Worm (Caenorhabditis elegans) whole organism, L2 larva: ENCODE data around the gene F36H5.13.
"Not testable (repeated sequence)": the region's sequence is repeated elsewhere in the genome, so short reads cannot be mapped to it uniquely, and the experiment has no call there.

Experiments used
- C34F6.9 ChIP-seq: fragments of 150-350 bp; optimal IDR thresholded peaks from 2 replicates; lab custom pipeline; 2014; ENCODE audit warnings: missing biosample characterization, missing genetic modification characterization
- Y55F3AM.14 ChIP-seq: fragments of 200-800 bp; sonication (Bioruptor generic); optimal IDR thresholded peaks from 2 replicates; lab custom pipeline; 2018; ENCODE audit warnings: mild to moderate bottlenecking, missing genetic modification characterization, missing compliant biosample characterization
- ZK546.5 ChIP-seq: sonication (generic microtip); optimal IDR thresholded peaks from 2 replicates; lab custom pipeline; 2017; ENCODE audit warnings: missing biosample characterization, missing genetic modification characterization
- alr-1 ChIP-seq: fragments of 150-350 bp; optimal IDR thresholded peaks from 2 replicates; lab custom pipeline; 2014; ENCODE audit warnings: missing biosample characterization, missing genetic modification characterization
- aly-2 ChIP-seq: fragments of 150-350 bp; optimal IDR thresholded peaks from 2 replicates; lab custom pipeline; 2014; ENCODE audit warnings: missing biosample characterization, missing genetic modification characterization
- ama-1 ChIP-seq: fragments of 150-350 bp; optimal IDR thresholded peaks from 2 replicates; lab custom pipeline; 2018; ENCODE audit warnings: inconsistent platforms
- blmp-1 ChIP-seq: sonication (generic microtip); optimal IDR thresholded peaks from 2 replicates; lab custom pipeline; 2017; ENCODE audit warnings: missing genetic modification characterization, mild to moderate bottlenecking, missing compliant biosample characterization, antibody characterized with exemption, moderate library complexity; ENCODE audit not compliant: insufficient read depth
- ceh-16 ChIP-seq: fragments of 150-350 bp; optimal IDR thresholded peaks from 2 replicates; lab custom pipeline; 2014; ENCODE audit warnings: missing biosample characterization, missing genetic modification characterization
- ceh-82 ChIP-seq: fragments of 150-350 bp; optimal IDR thresholded peaks from 2 replicates; lab custom pipeline; 2014; ENCODE audit warnings: missing biosample characterization, missing genetic modification characterization
- crh-2 ChIP-seq: sonication (generic microtip); optimal IDR thresholded peaks from 2 replicates; lab custom pipeline; 2017; ENCODE audit warnings: missing biosample characterization, missing genetic modification characterization
- dmd-4 ChIP-seq: sonication (generic microtip); optimal IDR thresholded peaks from 2 replicates; lab custom pipeline; 2017; ENCODE audit warnings: missing biosample characterization, missing genetic modification characterization
- elt-1 ChIP-seq: fragments of 150-350 bp; optimal IDR thresholded peaks from 2 replicates; lab custom pipeline; 2014; ENCODE audit warnings: missing biosample characterization, missing genetic modification characterization
- fos-1 ChIP-seq: fragments of 150-350 bp; optimal IDR thresholded peaks from 2 replicates; lab custom pipeline; 2014; ENCODE audit warnings: missing biosample characterization, missing genetic modification characterization
- lsy-2 ChIP-seq, 2 experiments: fragments of 150-350 bp in 1 of 2; sonication (generic microtip) in 1 of 2; optimal IDR thresholded peaks; 2 replicates each; lab custom pipeline; 2014 to 2017; ENCODE audit warnings: missing biosample characterization in 2 of 2, missing genetic modification characterization in 2 of 2
- mab-5 ChIP-seq: fragments of 150-350 bp; optimal IDR thresholded peaks from 2 replicates; lab custom pipeline; 2014; ENCODE audit warnings: missing biosample characterization, missing genetic modification characterization
- mbf-1 ChIP-seq: sonication (generic microtip); optimal IDR thresholded peaks from 2 replicates; lab custom pipeline; 2017; ENCODE audit warnings: missing biosample characterization, missing genetic modification characterization
- nhr-12 ChIP-seq: fragments of 150-350 bp; optimal IDR thresholded peaks from 2 replicates; lab custom pipeline; 2014; ENCODE audit warnings: missing biosample characterization, missing genetic modification characterization
- nhr-129 ChIP-seq: fragments of 150-350 bp; optimal IDR thresholded peaks from 2 replicates; lab custom pipeline; 2014; ENCODE audit warnings: missing biosample characterization, missing genetic modification characterization
- nhr-23 ChIP-seq: fragments of 150-350 bp; optimal IDR thresholded peaks from 2 replicates; lab custom pipeline; 2014; ENCODE audit warnings: missing biosample characterization, missing genetic modification reagents, missing genetic modification characterization
- nhr-237 ChIP-seq: fragments of 150-350 bp; optimal IDR thresholded peaks from 2 replicates; lab custom pipeline; 2014; ENCODE audit warnings: missing biosample characterization, missing genetic modification characterization
- nhr-25 ChIP-seq: fragments of 150-350 bp; sonication (generic microtip); optimal IDR thresholded peaks from 3 replicates; lab custom pipeline; 2014; ENCODE audit warnings: missing biosample characterization, missing genetic modification characterization
- nhr-6 ChIP-seq: fragments of 150-350 bp; optimal IDR thresholded peaks from 2 replicates; lab custom pipeline; 2014; ENCODE audit warnings: missing biosample characterization, missing genetic modification characterization
- nhr-77 ChIP-seq: fragments of 150-350 bp; optimal IDR thresholded peaks from 2 replicates; lab custom pipeline; 2014; ENCODE audit warnings: missing biosample characterization, missing genetic modification characterization
- peb-1 ChIP-seq: fragments of 150-350 bp; optimal IDR thresholded peaks from 2 replicates; lab custom pipeline; 2014; ENCODE audit warnings: missing biosample characterization, missing genetic modification characterization
- sem-4 ChIP-seq: fragments of 150-350 bp; optimal IDR thresholded peaks from 2 replicates; lab custom pipeline; 2014; ENCODE audit warnings: missing biosample characterization, missing genetic modification reagents, missing genetic modification characterization
- skn-1 ChIP-seq: sonication (generic microtip); optimal IDR thresholded peaks from 2 replicates; lab custom pipeline; 2017; ENCODE audit warnings: missing biosample characterization, missing genetic modification characterization
- sma-3 ChIP-seq: sonication (generic microtip); optimal IDR thresholded peaks from 2 replicates; lab custom pipeline; 2016; ENCODE audit warnings: missing genetic modification reagents, missing genetic modification characterization, missing compliant biosample characterization
- snpc-4 ChIP-seq: fragments of 150-350 bp; optimal IDR thresholded peaks from 2 replicates; lab custom pipeline; 2014; ENCODE audit warnings: missing biosample characterization, missing genetic modification characterization
- unc-39 ChIP-seq: fragments of 150-350 bp; optimal IDR thresholded peaks from 2 replicates; lab custom pipeline; 2014; ENCODE audit warnings: missing biosample characterization, missing genetic modification characterization
- unc-55 ChIP-seq: fragments of 150-350 bp; sonication (generic microtip); optimal IDR thresholded peaks from 3 replicates; lab custom pipeline; 2014; ENCODE audit warnings: missing biosample characterization, missing genetic modification reagents, missing genetic modification characterization
- zag-1 ChIP-seq: fragments of 150-350 bp; optimal IDR thresholded peaks from 2 replicates; lab custom pipeline; 2014; ENCODE audit warnings: missing biosample characterization, missing genetic modification characterization
- ztf-1 ChIP-seq: fragments of 200-800 bp; sonication (Bioruptor generic); conservative IDR thresholded peaks from 2 replicates; pipeline ENCODE4 v1.3.6; 2022; ENCODE audit warnings: missing genetic modification characterization, missing compliant biosample characterization
- ztf-11 ChIP-seq: sonication (generic microtip); optimal IDR thresholded peaks from 2 replicates; lab custom pipeline; 2017; ENCODE audit warnings: missing biosample characterization, missing genetic modification characterization

Gene F36H5.13

DNA sequence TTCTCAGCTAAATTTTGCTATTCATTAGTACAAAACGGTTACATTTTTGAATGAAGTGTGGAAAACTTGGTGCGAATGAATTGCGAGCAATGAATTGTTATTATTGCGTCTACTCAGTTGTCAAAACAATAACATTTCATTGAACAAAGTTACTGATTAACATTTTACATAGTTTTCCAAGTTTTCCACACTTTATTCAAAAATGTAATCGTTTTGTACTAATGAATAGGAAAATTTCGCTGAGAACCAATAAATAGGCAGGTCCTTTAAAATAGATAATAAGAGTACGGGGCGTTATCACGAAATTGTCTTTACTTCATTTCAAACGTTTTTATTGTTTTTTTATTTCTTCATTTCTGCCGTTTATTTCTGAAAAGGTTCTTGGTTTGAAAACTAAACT, 32.2 kb upstream of the F36H5.13 start, which contains the start of gene math-4:
math-4 (minus strand) TSS at position 101 of the 400 bp plus-strand sequence.
- TF ChIP-seq unc-55 (GFP tag; lab: Kevin White, UChicago) (no peak), nhr-12 (no peak), blmp-1 (tag; lab: Kevin White, UChicago) (no peak), nhr-25 (tag; lab: Kevin White, UChicago) (no peak), mab-5 (tag; lab: Kevin White, UChicago) (no peak), mbf-1 (tag; lab: Kevin White, UChicago) (no peak), C34F6.9 (tag; lab: Kevin White, UChicago) (no peak), ZK546.5 (tag; lab: Kevin White, UChicago) (no peak), sma-3 (no peak), nhr-237 (tag; lab: Kevin White, UChicago) (no peak), fos-1 (tag; lab: Kevin White, UChicago) (no peak), elt-1 (tag; lab: Kevin White, UChicago) (no peak), aly-2 (no peak), ceh-16 (tag; lab: Kevin White, UChicago) (no peak), Y55F3AM.14 (no peak), crh-2 (tag; lab: Kevin White, UChicago) (no peak), unc-39 (tag; lab: Kevin White, UChicago) (no peak), zag-1 (tag; lab: Kevin White, UChicago) (no peak), nhr-23 (tag; lab: Kevin White, UChicago) (no peak)

DNA sequence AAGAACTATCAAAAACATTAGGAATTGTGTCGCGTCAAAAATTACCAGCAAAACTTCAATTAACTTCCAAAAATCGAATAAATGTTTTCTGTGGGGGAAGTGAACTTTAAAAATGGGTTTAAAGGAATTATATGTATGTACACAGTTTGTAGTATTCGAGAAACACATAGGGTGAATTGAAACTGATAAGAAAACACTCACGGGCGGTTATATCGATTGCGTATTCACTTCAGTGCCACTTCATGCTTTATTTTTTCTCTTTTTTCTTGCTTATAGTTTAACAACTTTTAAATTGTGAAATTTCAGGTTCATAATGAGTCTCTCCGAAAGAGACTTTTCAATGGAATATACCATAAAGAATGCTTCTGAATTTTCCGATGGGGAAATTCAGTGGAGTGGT, 24.9 kb upstream of the F36H5.13 start, which contains the start of gene F36H5.14:
F36H5.14 (plus strand) TSS at position 301 of the 400 bp plus-strand sequence.
- not testable (repeated sequence) for TF ChIP-seq nhr-77, dmd-4, alr-1 (tag; lab: Kevin White, UChicago)
- TF ChIP-seq, all 48 proteins: peak for 0; not testable (repeated sequence) for 48

DNA sequence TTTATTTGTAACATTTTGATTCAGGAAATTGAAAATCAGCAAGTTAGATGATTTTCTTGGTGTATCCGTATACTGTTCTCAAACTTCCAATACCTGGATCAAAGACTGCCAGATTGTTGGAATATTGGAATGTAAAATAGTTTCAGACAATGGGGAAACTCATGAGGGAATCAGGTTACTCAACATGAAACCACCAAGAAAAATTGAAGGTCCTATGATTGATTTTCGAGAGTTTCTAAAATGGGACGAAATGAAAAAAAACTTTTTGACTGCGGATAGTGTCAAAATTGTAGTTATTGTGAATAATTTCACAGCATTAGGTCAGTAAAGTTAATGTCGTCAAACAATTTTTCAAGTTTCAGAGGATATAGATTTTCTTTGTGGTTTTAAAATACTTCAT, 21.5 kb upstream of the F36H5.13 start, which contains the start of gene math-3:
math-3 (plus strand) TSS at position 301 of the 400 bp plus-strand sequence.
- TF ChIP-seq aly-2, result no peak
- TF ChIP-seq nhr-23 (tag; lab: Kevin White, UChicago), result no peak
- no peak for TF ChIP-seq blmp-1 (tag; lab: Kevin White, UChicago)
- no peak for TF ChIP-seq ztf-11 (tag; lab: Kevin White, UChicago)
- TF ChIP-seq elt-1 (tag; lab: Kevin White, UChicago), result no peak
- TF ChIP-seq ceh-82 (tag; lab: Kevin White, UChicago), result no peak

DNA sequence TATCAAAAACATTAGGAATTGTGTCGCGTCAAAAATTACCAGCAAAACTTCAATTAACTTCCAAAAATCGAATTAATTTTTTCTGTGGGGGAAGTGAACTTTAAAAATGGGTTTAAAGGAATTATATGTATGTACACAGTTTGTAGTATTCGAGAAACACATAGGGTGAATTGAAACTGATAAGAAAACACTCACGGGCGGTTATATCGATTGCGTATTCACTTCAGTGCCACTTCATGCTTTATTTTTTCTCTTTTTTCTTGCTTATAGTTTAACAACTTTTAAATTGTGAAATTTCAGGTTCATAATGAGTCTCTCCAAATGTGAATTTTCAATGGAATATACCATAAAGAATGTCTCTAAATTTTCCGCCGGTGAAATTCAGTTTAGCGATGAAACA, 21.0 kb upstream of the F36H5.13 start, which contains the start of gene math-26:
math-26 (plus strand) TSS at position 301 of the 400 bp plus-strand sequence.
- not testable (repeated sequence) for TF ChIP-seq peb-1, ceh-82, mbf-1 (tag; lab: Kevin White, UChicago)

DNA sequence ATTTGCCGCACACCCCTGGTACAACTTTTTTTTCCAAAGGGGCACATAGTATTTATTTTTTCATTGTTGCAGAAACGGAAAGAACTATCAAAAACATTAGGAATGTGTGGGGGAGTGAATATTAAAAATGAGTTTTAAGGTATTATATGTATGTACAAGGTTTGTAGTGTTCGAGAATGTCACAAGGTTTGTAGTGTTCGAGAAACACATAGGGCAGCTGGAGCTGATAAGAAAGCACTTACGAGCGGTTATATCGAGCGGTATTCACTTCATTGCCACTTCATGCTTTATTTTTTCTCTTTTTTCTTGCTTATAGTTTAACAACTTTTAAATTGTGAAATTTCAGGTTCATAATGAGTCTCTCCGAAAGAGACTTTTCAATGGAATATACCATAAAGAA, 17.1 kb upstream of the F36H5.13 start:
- peak; percentile 34 for TF ChIP-seq fos-1 (tag; lab: Kevin White, UChicago)

DNA sequence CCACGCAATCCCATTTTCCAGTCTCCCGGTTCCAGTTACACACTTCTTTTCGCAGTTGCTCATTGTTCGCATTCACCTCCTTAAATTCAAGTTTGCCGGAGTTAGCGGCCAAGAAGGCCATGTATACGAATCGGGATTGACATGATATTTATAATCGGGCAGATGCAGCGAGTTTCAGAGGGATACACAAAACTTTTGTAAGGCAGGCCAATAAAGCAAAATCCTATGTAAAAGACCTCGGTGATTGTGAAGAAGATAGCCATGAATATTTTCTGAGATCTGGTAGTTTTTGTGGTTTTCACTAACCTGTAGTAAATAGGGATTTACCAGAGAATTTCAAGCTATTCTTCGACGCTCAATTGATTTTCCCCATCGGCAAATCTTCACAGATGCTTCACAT, 16.4 kb upstream of the F36H5.13 start:
- TF ChIP-seq nhr-12 (no peak), fos-1 (tag; lab: Kevin White, UChicago) (no peak), peb-1 (tag; lab: Kevin White, UChicago) (no peak), ama-1 (lab: Kevin White, UChicago) (no peak), zag-1 (tag; lab: Kevin White, UChicago) (no peak), crh-2 (tag; lab: Kevin White, UChicago) (no peak), unc-55 (GFP tag; lab: Kevin White, UChicago) (no peak), lsy-2 (tag; optimal IDR thresholded peaks at IDR 0.05; lab: Kevin White, UChicago) (no peak), nhr-6 (no peak), ztf-1 (GFP tag; lab: Robert Waterston, UW) (no peak)
- TF ChIP-seq, all 48 proteins: peak for 0

DNA sequence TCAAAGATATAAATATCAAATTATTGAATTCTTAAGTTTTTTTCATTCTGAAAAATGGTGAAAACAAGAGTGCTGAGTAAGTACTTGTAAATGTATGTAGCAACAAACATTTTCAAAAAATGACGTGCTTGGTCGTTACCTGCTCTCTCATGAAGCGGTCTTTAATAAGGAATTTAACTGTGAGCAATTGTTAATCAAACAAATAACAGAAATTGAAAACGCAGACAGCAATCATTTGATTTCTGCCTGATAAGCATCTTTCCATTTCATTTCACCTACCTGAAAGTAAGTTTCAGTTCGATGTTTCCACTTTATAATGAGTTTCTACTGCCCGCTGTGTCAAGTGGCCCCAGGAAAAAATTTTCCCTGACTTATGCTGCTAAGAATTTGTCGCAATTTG, 12.8 kb upstream of the F36H5.13 start, which contains the start of gene math-28:
math-28 (plus strand) TSS at position 301 of the 400 bp plus-strand sequence.
- TF ChIP-seq elt-1 (tag; lab: Kevin White, UChicago) (no peak), nhr-6 (no peak), nhr-25 (tag; lab: Kevin White, UChicago) (no peak), nhr-129 (tag; lab: Kevin White, UChicago) (no peak), ama-1 (lab: Kevin White, UChicago) (no peak), mab-5 (tag; lab: Kevin White, UChicago) (no peak), snpc-4 (tag; lab: Kevin White, UChicago) (no peak), skn-1 (tag; lab: Kevin White, UChicago) (no peak), dmd-4 (tag; lab: Kevin White, UChicago) (no peak), sem-4 (tag; lab: Kevin White, UChicago) (no peak), fos-1 (tag; lab: Kevin White, UChicago) (no peak)
